Fruit fly (Drosophila melanogaster) whole organism, embryonic: ENCODE data around the gene CHKov1.

Experiments used
- Abd-B ChIP-seq: fragments of 200-800 bp; sonication (Bioruptor generic); optimal IDR thresholded peaks from 2 replicates; lab custom pipeline; 2018; ENCODE audit warnings: missing biosample characterization, mild to moderate bottlenecking, missing genetic modification characterization, moderate library complexity
- Blimp-1 ChIP-seq: fragments of 200-800 bp; sonication (Bioruptor generic); optimal IDR thresholded peaks from 3 replicates; lab custom pipeline; 2018; ENCODE audit warnings: missing biosample characterization, missing genetic modification characterization, mild to moderate bottlenecking, moderate library complexity, missing genetic modification reagents
- CG11456 ChIP-seq: fragments of 200-800 bp; sonication (Bioruptor generic); IDR thresholded peaks from 3 replicates; pipeline ENCODE4 v1.3.6; 2022; ENCODE audit warnings: missing biosample characterization, missing genetic modification characterization
- CG12299 ChIP-seq: fragments of 200-800 bp; sonication (Bioruptor generic); optimal IDR thresholded peaks from 2 replicates; lab custom pipeline; 2018; ENCODE audit warnings: missing biosample characterization, mild to moderate bottlenecking, missing genetic modification characterization
- CG14050 ChIP-seq: fragments of 200-800 bp; sonication (Bioruptor generic); IDR thresholded peaks from 3 replicates; pipeline ENCODE4 v1.3.6; 2022; ENCODE audit warnings: missing biosample characterization, missing genetic modification characterization
- CG15073 ChIP-seq: fragments of 200-800 bp; sonication (Bioruptor generic); optimal IDR thresholded peaks from 2 replicates; lab custom pipeline; 2016; ENCODE audit warnings: missing biosample characterization, missing genetic modification characterization
- CG30403 ChIP-seq: fragments of 200-800 bp; sonication (Bioruptor generic); optimal IDR thresholded peaks from 3 replicates; lab custom pipeline; 2016; ENCODE audit warnings: missing biosample characterization, missing genetic modification characterization
- CG31224 ChIP-seq: fragments of 200-800 bp; sonication (Bioruptor generic); IDR thresholded peaks from 2 replicates; pipeline ENCODE4 v1.3.6; 2022; ENCODE audit warnings: missing biosample characterization, missing genetic modification characterization
- CG32767 ChIP-seq: fragments of 200-800 bp; sonication (Bioruptor generic); IDR thresholded peaks from 2 replicates; pipeline ENCODE4 v1.3.6; 2022; ENCODE audit warnings: missing biosample characterization, missing genetic modification characterization
- CG4360 ChIP-seq: fragments of 200-800 bp; sonication (Bioruptor generic); IDR thresholded peaks from 2 replicates; pipeline ENCODE4 v1.3.6; 2022; ENCODE audit warnings: missing biosample characterization, missing genetic modification characterization
- CG4424 ChIP-seq: fragments of 200-800 bp; sonication (Bioruptor generic); optimal IDR thresholded peaks from 3 replicates; lab custom pipeline; 2016; ENCODE audit warnings: missing biosample characterization, missing genetic modification characterization
- CG4617 ChIP-seq: fragments of 200-800 bp; sonication (Bioruptor generic); optimal IDR thresholded peaks from 3 replicates; lab custom pipeline; 2016; ENCODE audit warnings: missing biosample characterization, missing genetic modification characterization, borderline replicate concordance
- CG4730 ChIP-seq: fragments of 200-800 bp; sonication (Bioruptor generic); IDR thresholded peaks from 2 replicates; pipeline ENCODE4 v1.3.6; 2022; ENCODE audit warnings: missing biosample characterization, missing genetic modification characterization
- CG5180 ChIP-seq: fragments of 200-800 bp; sonication (Bioruptor generic); optimal IDR thresholded peaks from 3 replicates; lab custom pipeline; 2017; ENCODE audit warnings: missing biosample characterization, missing genetic modification characterization, mild to moderate bottlenecking, moderate library complexity, missing genetic modification reagents
- CG6765 ChIP-seq: fragments of 200-800 bp; sonication (Bioruptor generic); optimal IDR thresholded peaks from 3 replicates; lab custom pipeline; 2017; ENCODE audit warnings: missing biosample characterization, mild to moderate bottlenecking, missing genetic modification characterization
- CG6813 ChIP-seq: fragments of 200-800 bp; sonication (Bioruptor generic); optimal IDR thresholded peaks from 2 replicates; lab custom pipeline; 2017; ENCODE audit warnings: missing biosample characterization, missing genetic modification characterization, mild to moderate bottlenecking, moderate library complexity, missing genetic modification reagents
- CG8359 ChIP-seq: fragments of 200-800 bp; sonication (Bioruptor generic); optimal IDR thresholded peaks from 2 replicates; lab custom pipeline; 2017; ENCODE audit warnings: missing biosample characterization, mild to moderate bottlenecking, missing genetic modification characterization, borderline replicate concordance
- CG8388 ChIP-seq: fragments of 200-800 bp; sonication (Bioruptor generic); optimal IDR thresholded peaks from 2 replicates; lab custom pipeline; 2019; ENCODE audit warnings: missing biosample characterization, mild to moderate bottlenecking, missing genetic modification characterization, moderate library complexity
- CG9215 ChIP-seq: fragments of 200-800 bp; sonication (Bioruptor generic); IDR thresholded peaks from 2 replicates; pipeline ENCODE4 v1.3.6; 2022; ENCODE audit warnings: missing biosample characterization, missing genetic modification characterization
- CG9609 ChIP-seq: fragments of 200-800 bp; sonication (Bioruptor generic); optimal IDR thresholded peaks from 3 replicates; lab custom pipeline; 2016; ENCODE audit warnings: missing biosample characterization, missing genetic modification characterization
- Dek ChIP-seq: fragments of 200-800 bp; sonication (Bioruptor generic); optimal IDR thresholded peaks from 3 replicates; lab custom pipeline; 2019; ENCODE audit warnings: missing biosample characterization, mild to moderate bottlenecking, missing genetic modification characterization, moderate library complexity
- H2.0 ChIP-seq: fragments of 200-800 bp; sonication (Bioruptor generic); IDR thresholded peaks from 2 replicates; pipeline ENCODE4 v1.3.6; 2022; ENCODE audit warnings: missing biosample characterization, missing genetic modification characterization
- Hey ChIP-seq: fragments of 200-800 bp; sonication (Bioruptor generic); optimal IDR thresholded peaks from 3 replicates; lab custom pipeline; 2018; ENCODE audit warnings: missing biosample characterization, mild to moderate bottlenecking, missing genetic modification characterization
- Hr3 ChIP-seq: fragments of 200-800 bp; sonication (Bioruptor generic); optimal IDR thresholded peaks from 3 replicates; lab custom pipeline; 2016; ENCODE audit warnings: missing biosample characterization, missing genetic modification characterization
- MTF-1 ChIP-seq: fragments of 200-800 bp; sonication (Bioruptor generic); optimal IDR thresholded peaks from 2 replicates; lab custom pipeline; 2018; ENCODE audit warnings: missing biosample characterization, mild to moderate bottlenecking, missing genetic modification characterization, borderline replicate concordance
- Med ChIP-seq: fragments of 200-800 bp; sonication (Bioruptor generic); peaks from one replicate; lab custom pipeline; 2016; ENCODE audit warnings: missing biosample characterization, missing genetic modification characterization, mild to moderate bottlenecking, inconsistent platforms, moderate library complexity
- PHDP ChIP-seq: fragments of 200-800 bp; sonication (Bioruptor generic); optimal IDR thresholded peaks from 3 replicates; lab custom pipeline; 2018; ENCODE audit warnings: missing biosample characterization, mild to moderate bottlenecking, missing genetic modification characterization, moderate library complexity
- Rfx ChIP-seq: fragments of 200-800 bp; sonication (Bioruptor generic); IDR thresholded peaks from 2 replicates; pipeline ENCODE4 v1.3.6; 2022; ENCODE audit warnings: missing biosample characterization, missing genetic modification characterization
- Sry-δ ChIP-seq: fragments of 200-800 bp; sonication (Bioruptor generic); optimal IDR thresholded peaks from 2 replicates; lab custom pipeline; 2016; ENCODE audit warnings: missing biosample characterization, missing genetic modification characterization
- YL-1 ChIP-seq: fragments of 200-800 bp; sonication (Bioruptor generic); optimal IDR thresholded peaks from 3 replicates; lab custom pipeline; 2017; ENCODE audit warnings: missing biosample characterization, mild to moderate bottlenecking, missing genetic modification characterization
- aop ChIP-seq: fragments of 200-800 bp; sonication (Bioruptor generic); IDR thresholded peaks from 2 replicates; pipeline ENCODE4 v1.3.6; 2022; ENCODE audit warnings: missing biosample characterization, missing genetic modification characterization
- bowl ChIP-seq: fragments of 200-800 bp; sonication (Bioruptor generic); IDR thresholded peaks from 2 replicates; pipeline ENCODE4 v1.3.6; 2022; ENCODE audit warnings: missing biosample characterization, missing genetic modification characterization
- cad ChIP-seq: fragments of >200 bp; optimal IDR thresholded peaks from 2 replicates; lab custom pipeline; 2017; ENCODE audit warnings: missing biosample characterization, missing genetic modification characterization
- chn ChIP-seq: fragments of 200-800 bp; sonication (Bioruptor generic); optimal IDR thresholded peaks from 2 replicates; lab custom pipeline; 2016; ENCODE audit warnings: missing biosample characterization, missing genetic modification characterization
- corto ChIP-seq: fragments of 200-800 bp; sonication (Bioruptor generic); optimal IDR thresholded peaks from 2 replicates; lab custom pipeline; 2016; ENCODE audit warnings: missing biosample characterization, mild to moderate bottlenecking, missing genetic modification characterization, moderate library complexity
- en ChIP-seq: fragments of 200-800 bp; sonication (Bioruptor generic); optimal IDR thresholded peaks from 2 replicates; lab custom pipeline; 2016; ENCODE audit warnings: missing biosample characterization, missing genetic modification characterization
- fd102C ChIP-seq: fragments of 200-800 bp; sonication (Bioruptor generic); optimal IDR thresholded peaks from 2 replicates; lab custom pipeline; 2018; ENCODE audit warnings: missing biosample characterization, mild to moderate bottlenecking, missing genetic modification characterization, moderate library complexity
- ftz-f1 ChIP-seq: fragments of 200-800 bp; sonication (Bioruptor generic); optimal IDR thresholded peaks from 2 replicates; lab custom pipeline; 2016; ENCODE audit warnings: missing biosample characterization, missing genetic modification characterization
- lola ChIP-seq, 3 experiments: fragments of >200 bp in 2 of 3; fragments of 200-800 bp in 1 of 3; sonication (Bioruptor generic) in 1 of 3; optimal IDR thresholded peaks; 2 replicates each; lab custom pipeline; 2017 to 2019; ENCODE audit warnings: missing biosample characterization in 3 of 3, missing genetic modification characterization in 3 of 3, mild to moderate bottlenecking in 1 of 3, moderate library complexity in 1 of 3
- luna ChIP-seq: fragments of 200-800 bp; sonication (Bioruptor generic); optimal IDR thresholded peaks from 2 replicates; lab custom pipeline; 2016; ENCODE audit warnings: missing biosample characterization, missing genetic modification characterization
- oc ChIP-seq: fragments of 200-800 bp; sonication (Bioruptor generic); optimal IDR thresholded peaks from 2 replicates; lab custom pipeline; 2018; ENCODE audit warnings: missing biosample characterization, mild to moderate bottlenecking, missing genetic modification characterization, moderate library complexity
- prd ChIP-seq, 3 experiments: fragments of >200 bp in 2 of 3; fragments of 200-800 bp in 1 of 3; sonication (Bioruptor generic) in 1 of 3; optimal IDR thresholded peaks in 2 of 3; IDR thresholded peaks in 1 of 3; 2 replicates in 2 of 3; 3 replicates in 1 of 3; pipeline versions ENCODE4 v1.3.6 to Lab custom; 2017 to 2022; ENCODE audit warnings: missing biosample characterization in 1 of 3, missing genetic modification characterization in 1 of 3
- pzg ChIP-seq: fragments of 200-800 bp; sonication (Bioruptor generic); optimal IDR thresholded peaks from 3 replicates; lab custom pipeline; 2018; ENCODE audit warnings: missing biosample characterization, mild to moderate bottlenecking, missing genetic modification characterization, moderate library complexity
- salm ChIP-seq: fragments of 200-800 bp; sonication (Bioruptor generic); optimal IDR thresholded peaks from 2 replicates; lab custom pipeline; 2018; ENCODE audit warnings: missing biosample characterization, mild to moderate bottlenecking, missing genetic modification characterization
- sim ChIP-seq: fragments of 200-800 bp; sonication (Bioruptor generic); IDR thresholded peaks from 2 replicates; pipeline ENCODE4 v1.3.6; 2022; ENCODE audit warnings: missing biosample characterization, missing genetic modification characterization
- tin ChIP-seq: fragments of 200-800 bp; sonication (Bioruptor generic); optimal IDR thresholded peaks from 3 replicates; lab custom pipeline; 2016; ENCODE audit warnings: missing biosample characterization, missing genetic modification characterization
- trh ChIP-seq: fragments of 200-800 bp; sonication (Bioruptor generic); optimal IDR thresholded peaks from 2 replicates; lab custom pipeline; 2016; ENCODE audit warnings: missing biosample characterization, missing genetic modification characterization
- twi ChIP-seq: fragments of 200-800 bp; optimal IDR thresholded peaks from 2 replicates; lab custom pipeline; 2019; ENCODE audit warnings: missing biosample characterization, mild to moderate bottlenecking, missing genetic modification characterization, moderate library complexity
- unpg ChIP-seq: fragments of 200-800 bp; sonication (Bioruptor generic); optimal IDR thresholded peaks from 3 replicates; lab custom pipeline; 2018; ENCODE audit warnings: missing biosample characterization, mild to moderate bottlenecking, missing genetic modification characterization, moderate library complexity
- zen ChIP-seq: fragments of 200-800 bp; sonication (Bioruptor generic); optimal IDR thresholded peaks from 3 replicates; lab custom pipeline; 2018; ENCODE audit warnings: missing biosample characterization, mild to moderate bottlenecking, missing genetic modification characterization, moderate library complexity
- zfh1 ChIP-seq: fragments of 200-800 bp; sonication (Bioruptor generic); IDR thresholded peaks from 3 replicates; pipeline ENCODE4 v1.3.6; 2022; ENCODE audit warnings: missing biosample characterization, missing genetic modification characterization

The CHKov1 gene

dm6 chr3R:25281165-25281564, 48.0 kb downstream of the CHKov1 start, which contains the start of gene CG11892 (continued):
- TF ChIP-seq CG9215 (GFP tag; lab: Robert Waterston, UW) (no peak), chn (GFP tag; lab: Kevin White, UChicago) (no peak), Rfx (GFP tag; lab: Robert Waterston, UW) (0 out of 2 replicates have a peak, but pooled peaks have one; percentile 15), luna (no peak), ftz-f1 (GFP tag; lab: Kevin White, UChicago) (no peak), pzg (GFP tag; lab: Kevin White, UChicago) (no peak), CG4617 (GFP tag; lab: Kevin White, UChicago) (no peak), oc (tag; lab: Kevin White, UChicago) (no peak), CG5180 (GFP tag; lab: Kevin White, UChicago) (peak; percentile 33), CG15073 (GFP tag; lab: Kevin White, UChicago) (no peak), CG4360 (GFP tag; lab: Robert Waterston, UW) (no peak), CG14050 (GFP tag; lab: Robert Waterston, UW) (0 out of 3 replicates have a peak, but pooled peaks have one; percentile 13), Hr3 (no peak), lola (GFP tag; optimal IDR thresholded peaks at IDR 0.05; lab: Kevin White, UChicago) (no peak), Sry-δ (no peak), Blimp-1 (no peak), CG32767 (GFP tag; lab: Robert Waterston, UW) (no peak), tin (GFP tag; lab: Kevin White, UChicago) (no peak), trh (GFP tag; lab: Kevin White, UChicago) (no peak), CG8388 (GFP tag; lab: Kevin White, UChicago) (no peak), salm (tag; lab: Kevin White, UChicago) (peak; percentile 16), Abd-B (GFP tag; lab: Kevin White, UChicago) (no peak), CG4424 (no peak), zfh1 (GFP tag; lab: Robert Waterston, UW) (no peak), sim (GFP tag; lab: Robert Waterston, UW) (no peak), en (no peak), CG6765 (GFP tag; lab: Kevin White, UChicago) (peak; percentile 30), Dek (no peak), CG6813 (GFP tag; lab: Kevin White, UChicago) (no peak), CG30403 (GFP tag; lab: Kevin White, UChicago) (no peak), zen (tag; lab: Kevin White, UChicago) (no peak)

dm6 chr3R:25279796-25280350, 49.2 kb downstream of the CHKov1 start, which contains the start of gene CG10514:
Gene CG10514, minus strand, starts transcription at chr3R:25279846.
- no peak for TF ChIP-seq CG12299 (tag; lab: Kevin White, UChicago)
- TF ChIP-seq CG11456 (GFP tag; lab: Robert Waterston, UW), result no peak
- no peak for TF ChIP-seq CG9609 (GFP tag; lab: Kevin White, UChicago)
- TF ChIP-seq MTF-1 (GFP tag; lab: Kevin White, UChicago), result peak; percentile 60
- TF ChIP-seq aop (GFP tag; lab: Robert Waterston, UW), result no peak
- TF ChIP-seq CG31224 (GFP tag; lab: Robert Waterston, UW), result no peak
- no peak for TF ChIP-seq bowl (GFP tag; lab: Robert Waterston, UW)
- no peak for TF ChIP-seq unpg
- TF ChIP-seq prd (optimal IDR thresholded peaks at IDR 0.05; lab: Kevin White, UChicago), result no peak
- no peak for TF ChIP-seq prd (GFP tag; IDR thresholded peaks at IDR 0.05; lab: Robert Waterston, UW)
- peak; percentile 51 for TF ChIP-seq Med (GFP tag; lab: Kevin White, UChicago)
- no peak for TF ChIP-seq YL-1 (GFP tag; lab: Kevin White, UChicago)
- TF ChIP-seq cad, result no peak
- no peak for TF ChIP-seq CG8359 (GFP tag; lab: Kevin White, UChicago)
- no peak for TF ChIP-seq PHDP (tag; lab: Kevin White, UChicago)
- TF ChIP-seq corto, result no peak
- no peak for TF ChIP-seq fd102C (GFP tag; lab: Kevin White, UChicago)
- TF ChIP-seq H2.0 (GFP tag; lab: Robert Waterston, UW), result no peak
- TF ChIP-seq CG4730, result no peak
- no peak for TF ChIP-seq Hey
- TF ChIP-seq twi (tag; lab: Kevin White, UChicago), result no peak
